Fruit fly (Drosophila melanogaster) whole organism, embryonic: ENCODE data around the gene UQCR-14L.

Experiments used
- Abd-B ChIP-seq: fragments of 200-800 bp; sonication (Bioruptor generic); optimal IDR thresholded peaks from 2 replicates; lab custom pipeline; 2018; ENCODE audit warnings: missing biosample characterization, mild to moderate bottlenecking, missing genetic modification characterization, moderate library complexity
- Adf1 ChIP-seq: fragments of 200-800 bp; sonication (Bioruptor generic); IDR thresholded peaks from 2 replicates; pipeline ENCODE4 v1.3.6; 2022; ENCODE audit warnings: missing biosample characterization, missing genetic modification characterization
- Asciz ChIP-seq: fragments of 200-800 bp; sonication (Bioruptor generic); optimal IDR thresholded peaks from 2 replicates; lab custom pipeline; 2017; ENCODE audit warnings: missing biosample characterization, mild to moderate bottlenecking, missing genetic modification characterization, missing genetic modification reagents
- C15 ChIP-seq: fragments of 200-800 bp; sonication (Bioruptor generic); IDR thresholded peaks from 3 replicates; pipeline ENCODE4 v1.3.6; 2022; ENCODE audit warnings: missing biosample characterization, missing genetic modification characterization
- CG10321 ChIP-seq: fragments of 200-800 bp; sonication (Bioruptor generic); IDR thresholded peaks from 2 replicates; pipeline ENCODE4 v1.3.6; 2022; ENCODE audit warnings: missing biosample characterization, missing genetic modification characterization
- CG12219 ChIP-seq: fragments of 200-800 bp; sonication (Bioruptor generic); optimal IDR thresholded peaks from 3 replicates; lab custom pipeline; 2018; ENCODE audit warnings: missing biosample characterization, mild to moderate bottlenecking, missing genetic modification characterization
- CG13296 ChIP-seq: fragments of 200-800 bp; sonication (Bioruptor generic); optimal IDR thresholded peaks from 3 replicates; lab custom pipeline; 2018; ENCODE audit warnings: missing biosample characterization, mild to moderate bottlenecking, missing genetic modification characterization
- CG14710 ChIP-seq: fragments of 200-800 bp; sonication (Bioruptor generic); optimal IDR thresholded peaks from 3 replicates; lab custom pipeline; 2019; ENCODE audit warnings: missing biosample characterization, mild to moderate bottlenecking, missing genetic modification characterization, moderate library complexity
- CG15073 ChIP-seq: fragments of 200-800 bp; sonication (Bioruptor generic); optimal IDR thresholded peaks from 2 replicates; lab custom pipeline; 2016; ENCODE audit warnings: missing biosample characterization, missing genetic modification characterization
- CG2889 ChIP-seq: fragments of 200-800 bp; sonication (Bioruptor generic); IDR thresholded peaks from 3 replicates; pipeline ENCODE4 v1.3.6; 2022; ENCODE audit warnings: missing biosample characterization, missing genetic modification characterization
- CG4707 ChIP-seq: fragments of 200-800 bp; sonication (Bioruptor generic); optimal IDR thresholded peaks from 2 replicates; lab custom pipeline; 2018; ENCODE audit warnings: missing biosample characterization, mild to moderate bottlenecking, missing genetic modification characterization, moderate library complexity
- CG5245 ChIP-seq: fragments of 200-800 bp; sonication (Bioruptor generic); optimal IDR thresholded peaks from 3 replicates; lab custom pipeline; 2016; ENCODE audit warnings: missing biosample characterization, missing genetic modification characterization
- CG7357 ChIP-seq: fragments of 200-800 bp; sonication (Bioruptor generic); IDR thresholded peaks from 3 replicates; pipeline ENCODE4 v1.3.6; 2022; ENCODE audit warnings: missing biosample characterization, missing genetic modification characterization
- CG7839 ChIP-seq: fragments of 200-800 bp; sonication (Bioruptor generic); optimal IDR thresholded peaks from 3 replicates; lab custom pipeline; 2018; ENCODE audit warnings: missing biosample characterization, mild to moderate bottlenecking, missing genetic modification characterization, moderate library complexity
- CG9609 ChIP-seq: fragments of 200-800 bp; sonication (Bioruptor generic); optimal IDR thresholded peaks from 3 replicates; lab custom pipeline; 2016; ENCODE audit warnings: missing biosample characterization, missing genetic modification characterization
- CrebB ChIP-seq: fragments of 200-800 bp; sonication (Bioruptor generic); optimal IDR thresholded peaks from 3 replicates; lab custom pipeline; 2018; ENCODE audit warnings: missing biosample characterization, mild to moderate bottlenecking, missing genetic modification characterization
- E2f1 ChIP-seq: fragments of 200-800 bp; sonication (Bioruptor generic); IDR thresholded peaks from 2 replicates; pipeline ENCODE4 v1.3.6; 2022; ENCODE audit warnings: missing biosample characterization, missing genetic modification characterization
- Eip74EF ChIP-seq, 2 experiments: fragments of 200-800 bp in 1 of 2; fragments of >200 bp in 1 of 2; sonication (Bioruptor generic) in 1 of 2; optimal IDR thresholded peaks; 2 replicates each; lab custom pipeline; 2017 to 2019; ENCODE audit warnings: missing biosample characterization in 2 of 2, missing genetic modification characterization in 2 of 2, mild to moderate bottlenecking in 1 of 2, moderate library complexity in 1 of 2
- Elba2 ChIP-seq: fragments of 200-800 bp; sonication (Bioruptor generic); optimal IDR thresholded peaks from 3 replicates; lab custom pipeline; 2016; ENCODE audit warnings: missing biosample characterization, missing genetic modification characterization
- HLH4C ChIP-seq: fragments of 200-800 bp; sonication (Bioruptor generic); IDR thresholded peaks from 3 replicates; pipeline ENCODE4 v1.3.6; 2022; ENCODE audit warnings: missing biosample characterization, missing genetic modification characterization; ENCODE audit not compliant: partially characterized antibody
- HmgD ChIP-seq: fragments of 200-800 bp; sonication (Bioruptor generic); optimal IDR thresholded peaks from 3 replicates; lab custom pipeline; 2016; ENCODE audit warnings: missing biosample characterization, missing genetic modification characterization
- Kr ChIP-seq: fragments of 200-800 bp; sonication (Bioruptor generic); optimal IDR thresholded peaks from 2 replicates; lab custom pipeline; 2017; ENCODE audit warnings: missing biosample characterization, mild to moderate bottlenecking, missing genetic modification characterization
- MTF-1 ChIP-seq: fragments of 200-800 bp; sonication (Bioruptor generic); optimal IDR thresholded peaks from 2 replicates; lab custom pipeline; 2018; ENCODE audit warnings: missing biosample characterization, mild to moderate bottlenecking, missing genetic modification characterization, borderline replicate concordance
- Opbp ChIP-seq: fragments of 200-800 bp; sonication (Bioruptor generic); IDR thresholded peaks from 3 replicates; pipeline ENCODE4 v1.3.6; 2022; ENCODE audit warnings: missing biosample characterization, missing genetic modification characterization; ENCODE audit not compliant: partially characterized antibody
- Optix ChIP-seq: fragments of 200-800 bp; sonication (Bioruptor generic); IDR thresholded peaks from 3 replicates; pipeline ENCODE4 v1.3.6; 2022; ENCODE audit warnings: missing biosample characterization, missing genetic modification characterization
- Sry-β ChIP-seq: fragments of 200-800 bp; sonication (Bioruptor generic); optimal IDR thresholded peaks from 2 replicates; lab custom pipeline; 2018; ENCODE audit warnings: missing biosample characterization, mild to moderate bottlenecking, missing genetic modification characterization, moderate library complexity
- Trl ChIP-seq, 3 experiments: fragments of >200 bp in 2 of 3; fragments of 200-800 bp in 1 of 3; sonication (Bioruptor generic) in 1 of 3; optimal IDR thresholded peaks; 2 replicates in 1 of 3; 3 replicates in 2 of 3; lab custom pipeline; 2016 to 2017; ENCODE audit warnings: missing biosample characterization in 1 of 3, missing genetic modification characterization in 1 of 3
- Xrp1 ChIP-seq: fragments of 200-800 bp; sonication (Bioruptor generic); IDR thresholded peaks from 2 replicates; pipeline ENCODE4 v1.3.6; 2022; ENCODE audit warnings: missing biosample characterization, missing genetic modification characterization
- ara ChIP-seq: fragments of 200-800 bp; sonication (Bioruptor generic); IDR thresholded peaks from 2 replicates; pipeline ENCODE4 v1.3.6; 2022; ENCODE audit warnings: missing biosample characterization, missing genetic modification characterization
- bcd ChIP-seq: fragments of 200-800 bp; sonication (Bioruptor generic); optimal IDR thresholded peaks from 2 replicates; lab custom pipeline; 2017; ENCODE audit warnings: missing biosample characterization, mild to moderate bottlenecking, missing genetic modification characterization
- caup ChIP-seq: fragments of 200-800 bp; sonication (Bioruptor generic); optimal IDR thresholded peaks from 3 replicates; lab custom pipeline; 2017; ENCODE audit warnings: missing biosample characterization, mild to moderate bottlenecking, missing genetic modification characterization, moderate library complexity; ENCODE audit not compliant: severe bottlenecking
- da ChIP-seq: fragments of 200-800 bp; sonication (Bioruptor generic); optimal IDR thresholded peaks from 2 replicates; lab custom pipeline; 2016; ENCODE audit warnings: missing biosample characterization, missing genetic modification characterization
- dpn ChIP-seq, 2 experiments: fragments of 200-800 bp; sonication (Bioruptor generic); optimal IDR thresholded peaks; 3 replicates each; lab custom pipeline; 2016; ENCODE audit warnings: missing biosample characterization in 2 of 2, missing genetic modification characterization in 2 of 2
- dysf ChIP-seq: fragments of 200-800 bp; sonication (Bioruptor generic); IDR thresholded peaks from 3 replicates; pipeline ENCODE4 v1.3.6; 2022; ENCODE audit warnings: missing biosample characterization, missing genetic modification characterization
- ems ChIP-seq: fragments of 200-800 bp; sonication (Bioruptor generic); optimal IDR thresholded peaks from 3 replicates; lab custom pipeline; 2016; ENCODE audit warnings: missing biosample characterization, missing genetic modification characterization
- fd3F ChIP-seq: fragments of 200-800 bp; sonication (Bioruptor generic); optimal IDR thresholded peaks from 2 replicates; lab custom pipeline; 2018; ENCODE audit warnings: missing biosample characterization, mild to moderate bottlenecking, missing genetic modification characterization, moderate library complexity
- fd96Cb ChIP-seq: fragments of 200-800 bp; sonication (Bioruptor generic); optimal IDR thresholded peaks from 2 replicates; lab custom pipeline; 2018; ENCODE audit warnings: missing biosample characterization, mild to moderate bottlenecking, missing genetic modification characterization, moderate library complexity
- gfzf ChIP-seq: fragments of 200-800 bp; sonication (Bioruptor generic); optimal IDR thresholded peaks from 2 replicates; lab custom pipeline; 2016; ENCODE audit warnings: missing biosample characterization, mild to moderate bottlenecking, missing genetic modification characterization, moderate library complexity
- grn ChIP-seq: fragments of 200-800 bp; sonication (Bioruptor generic); optimal IDR thresholded peaks from 3 replicates; lab custom pipeline; 2017; ENCODE audit warnings: missing biosample characterization, missing genetic modification characterization
- ham ChIP-seq: fragments of 200-800 bp; sonication (Bioruptor generic); IDR thresholded peaks from 2 replicates; pipeline ENCODE4 v1.3.6; 2022; ENCODE audit warnings: missing biosample characterization, missing genetic modification characterization
- insv ChIP-seq, 2 experiments: fragments of 200-800 bp; sonication (Bioruptor generic); optimal IDR thresholded peaks; 3 replicates each; lab custom pipeline; 2016 to 2018; ENCODE audit warnings: missing biosample characterization in 2 of 2, missing genetic modification characterization in 2 of 2
- odd ChIP-seq: fragments of 200-800 bp; sonication (Bioruptor generic); optimal IDR thresholded peaks from 2 replicates; lab custom pipeline; 2017; ENCODE audit warnings: missing biosample characterization, mild to moderate bottlenecking, missing genetic modification characterization
- onecut ChIP-seq: fragments of 200-800 bp; sonication (Bioruptor generic); IDR thresholded peaks from 2 replicates; pipeline ENCODE4 v1.3.6; 2022; ENCODE audit warnings: missing biosample characterization, missing genetic modification characterization
- peb ChIP-seq: fragments of 200-800 bp; sonication (Bioruptor generic); IDR thresholded peaks from 2 replicates; pipeline ENCODE4 v1.3.6; 2022; ENCODE audit warnings: missing biosample characterization, missing genetic modification characterization
- prd ChIP-seq, 3 experiments: fragments of >200 bp in 2 of 3; fragments of 200-800 bp in 1 of 3; sonication (Bioruptor generic) in 1 of 3; optimal IDR thresholded peaks in 2 of 3; IDR thresholded peaks in 1 of 3; 2 replicates in 2 of 3; 3 replicates in 1 of 3; pipeline versions ENCODE4 v1.3.6 to Lab custom; 2017 to 2022; ENCODE audit warnings: missing biosample characterization in 1 of 3, missing genetic modification characterization in 1 of 3
- sna ChIP-seq: fragments of 200-800 bp; sonication (Bioruptor generic); IDR thresholded peaks from 2 replicates; pipeline ENCODE4 v1.3.6; 2022; ENCODE audit warnings: missing biosample characterization, missing genetic modification characterization; ENCODE audit not compliant: partially characterized antibody
- ssp ChIP-seq: fragments of 200-800 bp; sonication (Bioruptor generic); IDR thresholded peaks from 2 replicates; pipeline ENCODE4 v1.3.6; 2022; ENCODE audit warnings: missing biosample characterization, missing genetic modification characterization
- stc ChIP-seq: fragments of 200-800 bp; sonication (Bioruptor generic); IDR thresholded peaks from 2 replicates; pipeline ENCODE4 v1.3.6; 2022; ENCODE audit warnings: missing biosample characterization, missing genetic modification characterization

Gene UQCR-14L

dm6 chr3R:28326150-28326965 is 32.5 kb downstream of the UQCR-14L start (continued):
- peak; percentile 100 for TF ChIP-seq dpn (GFP tag; optimal IDR thresholded peaks at IDR 0.05; lab: Kevin White, UChicago)
- TF ChIP-seq grn = peak; percentile 91
- no peak for TF ChIP-seq CG2889
- peak; percentile 97 for TF ChIP-seq CG14710 (tag; lab: Kevin White, UChicago)
- peak; percentile 99 for TF ChIP-seq CG13296 (GFP tag; lab: Kevin White, UChicago)
- no peak for TF ChIP-seq CG10321 (GFP tag; lab: Robert Waterston, UW)
- no peak for TF ChIP-seq E2f1 (GFP tag; lab: Robert Waterston, UW)
- TF ChIP-seq C15 (GFP tag; lab: Robert Waterston, UW) = no peak
- peak; percentile 99 for TF ChIP-seq fd96Cb (tag; lab: Kevin White, UChicago)
- peak; percentile 100 for TF ChIP-seq HmgD
- peak; percentile 99 for TF ChIP-seq Abd-B
- peak; percentile 74 for TF ChIP-seq Sry-β
- TF ChIP-seq ssp (GFP tag; lab: Robert Waterston, UW) = no peak
- peak; percentile 99 for TF ChIP-seq CG12219
- peak; percentile 98 for TF ChIP-seq CG4707 (GFP tag; lab: Kevin White, UChicago)
- TF ChIP-seq Eip74EF (GFP tag; optimal IDR thresholded peaks at IDR 0.05; lab: Kevin White, UChicago) = peak in 1 of 2 experiments; percentile 99
- TF ChIP-seq onecut (GFP tag; lab: Robert Waterston, UW) = peak; percentile 97
- TF ChIP-seq Elba2 (GFP tag; lab: Kevin White, UChicago) = peak; percentile 97
- peak; percentile 99 for TF ChIP-seq odd (GFP tag; lab: Kevin White, UChicago)
- TF ChIP-seq peb (GFP tag; lab: Robert Waterston, UW) = no peak
- TF ChIP-seq CG15073 (GFP tag; lab: Kevin White, UChicago) = peak; percentile 93
- TF ChIP-seq Opbp = no peak
- TF ChIP-seq ara (GFP tag; lab: Robert Waterston, UW) = no peak
- peak; percentile 100 for TF ChIP-seq ems (GFP tag; lab: Kevin White, UChicago)
- TF ChIP-seq CG7839 (tag; lab: Kevin White, UChicago) = peak; percentile 100
- no peak for TF ChIP-seq Adf1 (GFP tag; lab: Robert Waterston, UW)
- no peak for TF ChIP-seq HLH4C (GFP tag; lab: Robert Waterston, UW)
- TF ChIP-seq stc (GFP tag; lab: Robert Waterston, UW) = no peak
- no peak for TF ChIP-seq ham (GFP tag; lab: Robert Waterston, UW)
- peak; percentile 84 to 85 for TF ChIP-seq insv (GFP tag; optimal IDR thresholded peaks at IDR 0.05; lab: Kevin White, UChicago)
- peak; percentile 91 for TF ChIP-seq Kr (GFP tag; lab: Kevin White, UChicago)
- peak; percentile 99 for TF ChIP-seq da (GFP tag; lab: Kevin White, UChicago)
- TF ChIP-seq MTF-1 (GFP tag; lab: Kevin White, UChicago) = peak; percentile 98
- TF ChIP-seq CrebB (tag; lab: Kevin White, UChicago) = peak; percentile 99
- TF ChIP-seq Trl (optimal IDR thresholded peaks at IDR 0.05; lab: Kevin White, UChicago) = peak; percentile 88 to 90
- peak; percentile 100 for TF ChIP-seq Trl (GFP tag; optimal IDR thresholded peaks at IDR 0.05; lab: Kevin White, UChicago)
- TF ChIP-seq gfzf (GFP tag; lab: Kevin White, UChicago) = peak; percentile 46
- TF ChIP-seq CG9609 (GFP tag; lab: Kevin White, UChicago) = peak; percentile 99
- peak; percentile 99 for TF ChIP-seq Asciz (GFP tag; lab: Kevin White, UChicago)
- no peak for TF ChIP-seq prd (optimal IDR thresholded peaks at IDR 0.05; lab: Kevin White, UChicago)
- TF ChIP-seq prd (GFP tag; IDR thresholded peaks at IDR 0.05; lab: Robert Waterston, UW) = no peak
- no peak for TF ChIP-seq Xrp1 (GFP tag; lab: Robert Waterston, UW)
- TF ChIP-seq fd3F (GFP tag; lab: Kevin White, UChicago) = peak; percentile 99
- TF ChIP-seq caup = peak; percentile 99
- TF ChIP-seq Optix = no peak
- TF ChIP-seq CG5245 = peak; percentile 99
- TF ChIP-seq CG7357 (GFP tag; lab: Robert Waterston, UW) = peak; percentile 97
- peak; percentile 99 for TF ChIP-seq bcd (GFP tag; lab: Kevin White, UChicago)
- TF ChIP-seq dysf = no peak
- no peak for TF ChIP-seq sna (GFP tag; lab: Robert Waterston, UW)
